Worm (Caenorhabditis elegans): ENCODE measurements around the gene Y69A2AR.28.
A peak's percentile ranks its signal among the peaks of the same experiment; 100 is the strongest.

The Y69A2AR.28 gene

ce11 chrIV:2610974-2611373 is 1.9 kb downstream of the Y69A2AR.28 start:
- TF ChIP-seq blmp-1 (tag; optimal IDR thresholded peaks at IDR 0.05) (no peak), zip-8 (tag; optimal IDR thresholded peaks at IDR 0.05) (no peak), M03D4.4 (tag; optimal IDR thresholded peaks at IDR 0.05) (no peak), unc-62 (GFP tag; optimal IDR thresholded peaks at IDR 0.05) (no peak)

- TF ChIP-seq elt-3 (tag; optimal IDR thresholded peaks at IDR 0.05) (no peak), sptf-1 (tag; optimal IDR thresholded peaks at IDR 0.05) (no peak), unc-120 (tag; optimal IDR thresholded peaks at IDR 0.05; ENCODE audit: poor library complexity, severe bottlenecking) (no peak), ceh-39 (tag; optimal IDR thresholded peaks at IDR 0.05) (no peak), elt-1 (tag; optimal IDR thresholded peaks at IDR 0.05; ENCODE audit: borderline replicate concordance, insufficient read depth) (no peak), mab-5 (tag; optimal IDR thresholded peaks at IDR 0.05) (no peak), unc-39 (tag; optimal IDR thresholded peaks at IDR 0.05) (no peak), zip-8 (tag; optimal IDR thresholded peaks at IDR 0.05) (no peak), hlh-1 (tag; optimal IDR thresholded peaks at IDR 0.05) (no peak), bed-3 (GFP tag; optimal IDR thresholded peaks at IDR 0.05) (no peak), unc-62 (GFP tag; optimal IDR thresholded peaks at IDR 0.05) (no peak), flh-1 (GFP tag; optimal IDR thresholded peaks at IDR 0.05) (no peak), sem-2 (GFP tag; optimal IDR thresholded peaks at IDR 0.05) (no peak), snpc-4 (tag; optimal IDR thresholded peaks at IDR 0.05) (no peak), tbx-8 (GFP tag; optimal IDR thresholded peaks at IDR 0.05) (no peak)
These were observed 2.5 kb downstream of the Y69A2AR.28 start, which contains the start of gene Y69A2AR.32 for ce11 chrIV:2610409-2610808. Gene Y69A2AR.32, plus strand, starts transcription at chrIV:2610436.

ce11 chrIV:2607513-2608101 is 5.3 kb downstream of the Y69A2AR.28 start, which contains the start of gene vamp-7:
Gene vamp-7, plus strand, starts transcription at chrIV:2608051.
- TF ChIP-seq mab-5 (tag; optimal IDR thresholded peaks at IDR 0.05) (no peak), pha-4 (tag; optimal IDR thresholded peaks at IDR 0.05) (no peak), M03D4.4 (tag; optimal IDR thresholded peaks at IDR 0.05) (no peak), unc-120 (tag; optimal IDR thresholded peaks at IDR 0.05; ENCODE audit: poor library complexity, severe bottlenecking) (no peak), lsy-2 (tag; optimal IDR thresholded peaks at IDR 0.05) (no peak), ham-2 (GFP tag; optimal IDR thresholded peaks at IDR 0.05) (no peak), ceh-39 (tag; optimal IDR thresholded peaks at IDR 0.05) (no peak), nhr-12 (tag; optimal IDR thresholded peaks at IDR 0.05) (no peak), ces-1 (GFP tag; optimal IDR thresholded peaks at IDR 0.05) (no peak), nhr-76 (tag; optimal IDR thresholded peaks at IDR 0.05) (no peak), zip-8 (tag; optimal IDR thresholded peaks at IDR 0.05) (no peak), tbx-8 (GFP tag; optimal IDR thresholded peaks at IDR 0.05) (no peak), nhr-28 (tag; optimal IDR thresholded peaks at IDR 0.05) (no peak), blmp-1 (tag; optimal IDR thresholded peaks at IDR 0.05) (no peak), sptf-1 (tag; optimal IDR thresholded peaks at IDR 0.05) (no peak), ceh-43 (GFP tag; optimal IDR thresholded peaks at IDR 0.05) (no peak), hlh-1 (tag; optimal IDR thresholded peaks at IDR 0.05) (no peak), lin-32 (GFP tag; optimal IDR thresholded peaks at IDR 0.05) (no peak), bed-3 (GFP tag; optimal IDR thresholded peaks at IDR 0.05) (no peak), nhr-237 (tag; optimal IDR thresholded peaks at IDR 0.05) (no peak)

- no peak for TF ChIP-seq ces-1 (GFP tag; optimal IDR thresholded peaks at IDR 0.05)
- no peak for TF ChIP-seq M03D4.4 (tag; optimal IDR thresholded peaks at IDR 0.05)
- no peak for TF ChIP-seq cnd-1 (tag; optimal IDR thresholded peaks at IDR 0.05)
- TF ChIP-seq snpc-4 (tag; optimal IDR thresholded peaks at IDR 0.05): no peak
- no peak for TF ChIP-seq bed-3 (GFP tag; optimal IDR thresholded peaks at IDR 0.05)
These were observed 6.3 kb downstream of the Y69A2AR.28 start for ce11 chrIV:2606572-2606971.

ce11 chrIV:2603556-2604021 is 9.3 kb downstream of the Y69A2AR.28 start:
- no peak for TF ChIP-seq elt-3 (tag; optimal IDR thresholded peaks at IDR 0.05)
- TF ChIP-seq hlh-1 (tag; optimal IDR thresholded peaks at IDR 0.05): peak; percentile 88
- no peak for TF ChIP-seq nhr-12 (tag; optimal IDR thresholded peaks at IDR 0.05)
- TF ChIP-seq cnd-1 (tag; optimal IDR thresholded peaks at IDR 0.05): no peak
- TF ChIP-seq ceh-39 (tag; optimal IDR thresholded peaks at IDR 0.05): no peak
- TF ChIP-seq tbx-8 (GFP tag; optimal IDR thresholded peaks at IDR 0.05): no peak
- TF ChIP-seq sem-2 (GFP tag; optimal IDR thresholded peaks at IDR 0.05): no peak
- TF ChIP-seq unc-120 (tag; optimal IDR thresholded peaks at IDR 0.05; ENCODE audit: poor library complexity, severe bottlenecking): peak; percentile 82

ce11 chrIV:2602862-2603189 is 10.0 kb downstream of the Y69A2AR.28 start:
- TF ChIP-seq lin-32 (GFP tag; optimal IDR thresholded peaks at IDR 0.05) (no peak), nhr-237 (tag; optimal IDR thresholded peaks at IDR 0.05) (no peak), snpc-4 (tag; optimal IDR thresholded peaks at IDR 0.05) (no peak), ceh-39 (tag; optimal IDR thresholded peaks at IDR 0.05) (no peak), mls-2 (tag; optimal IDR thresholded peaks at IDR 0.05) (no peak), bed-3 (GFP tag; optimal IDR thresholded peaks at IDR 0.05) (no peak), ztf-11 (tag; optimal IDR thresholded peaks at IDR 0.05) (no peak), cnd-1 (tag; optimal IDR thresholded peaks at IDR 0.05) (no peak), zip-8 (tag; optimal IDR thresholded peaks at IDR 0.05) (no peak), tbx-8 (GFP tag; optimal IDR thresholded peaks at IDR 0.05) (no peak), flh-1 (GFP tag; optimal IDR thresholded peaks at IDR 0.05) (no peak), elt-1 (tag; optimal IDR thresholded peaks at IDR 0.05; ENCODE audit: borderline replicate concordance, insufficient read depth) (no peak), elt-3 (tag; optimal IDR thresholded peaks at IDR 0.05) (no peak), nhr-12 (tag; optimal IDR thresholded peaks at IDR 0.05) (no peak), M03D4.4 (tag; optimal IDR thresholded peaks at IDR 0.05) (no peak)
